Worm (Caenorhabditis elegans): Measurements from ENCODE around the gene odc-1.

DNA sequence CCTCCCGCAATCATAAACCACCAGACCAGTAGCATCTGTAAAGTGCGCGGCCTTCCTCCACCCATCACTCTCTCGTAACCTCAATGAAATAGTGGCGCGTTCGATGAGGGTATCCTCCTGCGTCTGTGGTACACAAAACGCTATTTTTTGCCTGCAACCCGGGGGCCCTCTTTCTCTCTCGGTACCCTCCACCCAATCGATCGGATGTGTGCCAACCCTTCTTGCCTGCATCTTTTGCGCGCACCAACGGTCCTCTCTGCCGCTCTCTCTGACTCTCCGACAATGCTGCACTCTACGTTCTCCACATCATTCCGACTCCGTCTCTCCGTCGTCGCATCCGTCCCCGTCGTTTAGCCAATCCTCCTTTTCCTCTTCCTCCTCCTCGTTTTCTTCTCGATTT lies 20.5 kb downstream of the odc-1 start:
- TF ChIP-seq lin-39 (tag; optimal IDR thresholded peaks at IDR 0.05) (no peak), D1046.2 (GFP tag; IDR thresholded peaks at IDR 0.05) (no peak)
